Fruit fly (Drosophila melanogaster) whole organism, prepupa: ENCODE results near the gene SNRPG.

Source experiments
- Blimp-1 ChIP-seq: fragments of 200-800 bp; sonication (Bioruptor generic); optimal IDR thresholded peaks from 3 replicates; lab custom pipeline; 2017; ENCODE audit warnings: missing biosample characterization, missing genetic modification characterization, mild to moderate bottlenecking, moderate library complexity, missing genetic modification reagents
- CG10631 ChIP-seq: fragments of 200-800 bp; sonication (Bioruptor generic); optimal IDR thresholded peaks from 2 replicates; lab custom pipeline; 2016; ENCODE audit warnings: missing biosample characterization, missing genetic modification characterization
- CG15336 ChIP-seq: fragments of 200-800 bp; sonication (Bioruptor generic); IDR thresholded peaks from 2 replicates; pipeline ENCODE4 v1.3.6; 2022; ENCODE audit warnings: missing biosample characterization, missing genetic modification characterization
- CG16779 ChIP-seq: fragments of 200-800 bp; sonication (Bioruptor generic); optimal IDR thresholded peaks from 3 replicates; lab custom pipeline; 2017; ENCODE audit warnings: missing biosample characterization, mild to moderate bottlenecking, missing genetic modification characterization
- CG31627 ChIP-seq: fragments of 200-800 bp; sonication (Bioruptor generic); optimal IDR thresholded peaks from 3 replicates; lab custom pipeline; 2016; ENCODE audit warnings: missing biosample characterization, missing genetic modification characterization
- CG32006 ChIP-seq: fragments of 200-800 bp; sonication (Bioruptor generic); optimal IDR thresholded peaks from 3 replicates; lab custom pipeline; 2017; ENCODE audit warnings: missing biosample characterization, mild to moderate bottlenecking, missing genetic modification characterization
- CG34406 ChIP-seq: fragments of 200-800 bp; sonication (Bioruptor generic); optimal IDR thresholded peaks from 3 replicates; lab custom pipeline; 2016; ENCODE audit warnings: missing biosample characterization, missing genetic modification characterization
- CG3919 ChIP-seq: fragments of 200-800 bp; sonication (Bioruptor generic); optimal IDR thresholded peaks from 3 replicates; lab custom pipeline; 2016; ENCODE audit warnings: missing biosample characterization, missing genetic modification characterization
- CG6163 ChIP-seq: fragments of 200-800 bp; sonication (Bioruptor generic); IDR thresholded peaks from 3 replicates; pipeline ENCODE4 v1.3.6; 2022; ENCODE audit warnings: missing biosample characterization, missing genetic modification characterization
- CG6276 ChIP-seq: fragments of 200-800 bp; sonication (Bioruptor generic); optimal IDR thresholded peaks from 2 replicates; lab custom pipeline; 2017; ENCODE audit warnings: missing biosample characterization, mild to moderate bottlenecking, missing genetic modification characterization
- CG6792 ChIP-seq: fragments of 200-800 bp; sonication (Bioruptor generic); optimal IDR thresholded peaks from 3 replicates; lab custom pipeline; 2016; ENCODE audit warnings: missing biosample characterization, missing genetic modification characterization
- CG6854 ChIP-seq: fragments of 200-800 bp; sonication (Bioruptor generic); optimal IDR thresholded peaks from 2 replicates; lab custom pipeline; 2017; ENCODE audit warnings: missing biosample characterization, mild to moderate bottlenecking, missing genetic modification characterization
- CG7368 ChIP-seq: fragments of 200-800 bp; sonication (Bioruptor generic); optimal IDR thresholded peaks from 3 replicates; lab custom pipeline; 2016; ENCODE audit warnings: missing biosample characterization, missing genetic modification characterization
- CG8119 ChIP-seq: fragments of 200-800 bp; sonication (Bioruptor generic); IDR thresholded peaks from 3 replicates; pipeline ENCODE4 v1.3.6; 2022; ENCODE audit warnings: missing biosample characterization, missing genetic modification characterization
- CG8632 ChIP-seq: fragments of 200-800 bp; sonication (Bioruptor generic); optimal IDR thresholded peaks from 3 replicates; lab custom pipeline; 2016; ENCODE audit warnings: missing biosample characterization, missing genetic modification characterization
- Eip78C ChIP-seq: fragments of 200-800 bp; sonication (Bioruptor generic); peaks from one replicate; lab custom pipeline; 2016; ENCODE audit warnings: missing biosample characterization, missing genetic modification characterization
- Ets21C ChIP-seq: fragments of 200-800 bp; sonication (Bioruptor generic); optimal IDR thresholded peaks from 3 replicates; lab custom pipeline; 2016; ENCODE audit warnings: missing biosample characterization, missing genetic modification characterization
- Ets96B ChIP-seq: fragments of 200-800 bp; optimal IDR thresholded peaks from 2 replicates; lab custom pipeline; 2019; ENCODE audit warnings: missing biosample characterization, mild to moderate bottlenecking, missing genetic modification characterization, moderate library complexity
- Lpt ChIP-seq: fragments of 200-800 bp; sonication (Bioruptor generic); optimal IDR thresholded peaks from 3 replicates; lab custom pipeline; 2016; ENCODE audit warnings: missing biosample characterization, missing genetic modification characterization
- Met ChIP-seq: fragments of 200-800 bp; sonication (Bioruptor generic); optimal IDR thresholded peaks from 3 replicates; lab custom pipeline; 2016; ENCODE audit warnings: missing biosample characterization, missing genetic modification characterization
- OdsH ChIP-seq: fragments of 200-800 bp; sonication (Bioruptor generic); optimal IDR thresholded peaks from 3 replicates; lab custom pipeline; 2016; ENCODE audit warnings: missing biosample characterization, missing genetic modification characterization
- Smox ChIP-seq: fragments of 200-800 bp; sonication (Bioruptor generic); optimal IDR thresholded peaks from 3 replicates; lab custom pipeline; 2016; ENCODE audit warnings: missing biosample characterization, missing genetic modification characterization
- Sox102F ChIP-seq: fragments of 200-800 bp; sonication (Bioruptor generic); optimal IDR thresholded peaks from 2 replicates; lab custom pipeline; 2016; ENCODE audit warnings: missing biosample characterization, mild to moderate bottlenecking, missing genetic modification characterization
- Sox14 ChIP-seq: fragments of 200-800 bp; sonication (Bioruptor generic); optimal IDR thresholded peaks from 3 replicates; lab custom pipeline; 2016; ENCODE audit warnings: missing biosample characterization, missing genetic modification characterization
- Sox15 ChIP-seq: fragments of 200-800 bp; sonication (Bioruptor generic); optimal IDR thresholded peaks from 3 replicates; lab custom pipeline; 2016; ENCODE audit warnings: missing biosample characterization, missing genetic modification characterization
- achi ChIP-seq: fragments of 200-800 bp; sonication (Bioruptor generic); optimal IDR thresholded peaks from 3 replicates; lab custom pipeline; 2016; ENCODE audit warnings: missing biosample characterization, missing genetic modification characterization
- acj6 ChIP-seq: fragments of 200-800 bp; sonication (Bioruptor generic); optimal IDR thresholded peaks from 3 replicates; lab custom pipeline; 2016; ENCODE audit warnings: missing biosample characterization, missing genetic modification characterization
- dsx ChIP-seq: fragments of 200-800 bp; optimal IDR thresholded peaks from 3 replicates; lab custom pipeline; 2019; ENCODE audit warnings: missing biosample characterization, mild to moderate bottlenecking, missing genetic modification characterization, moderate library complexity; ENCODE audit not compliant: poor library complexity, severe bottlenecking
- eg ChIP-seq: fragments of 200-800 bp; sonication (Bioruptor generic); IDR thresholded peaks from 3 replicates; pipeline ENCODE4 v1.3.6; 2022; ENCODE audit warnings: missing biosample characterization, missing genetic modification characterization
- esn ChIP-seq: fragments of 200-800 bp; sonication (Bioruptor generic); optimal IDR thresholded peaks from 2 replicates; lab custom pipeline; 2016; ENCODE audit warnings: missing biosample characterization, mild to moderate bottlenecking, missing genetic modification characterization, moderate library complexity
- fd59A ChIP-seq: fragments of 200-800 bp; sonication (Bioruptor generic); optimal IDR thresholded peaks from 2 replicates; lab custom pipeline; 2017; ENCODE audit warnings: missing biosample characterization, mild to moderate bottlenecking, missing genetic modification characterization, missing genetic modification reagents
- fd85E ChIP-seq: fragments of 200-800 bp; sonication (Bioruptor generic); optimal IDR thresholded peaks from 3 replicates; lab custom pipeline; 2016; ENCODE audit warnings: missing biosample characterization, missing genetic modification characterization
- fkh ChIP-seq: fragments of 200-800 bp; sonication (Bioruptor generic); optimal IDR thresholded peaks from 3 replicates; lab custom pipeline; 2017; ENCODE audit warnings: missing biosample characterization, mild to moderate bottlenecking, missing genetic modification characterization, moderate library complexity
- lz ChIP-seq: fragments of 200-800 bp; sonication (Bioruptor generic); optimal IDR thresholded peaks from 3 replicates; lab custom pipeline; 2016; ENCODE audit warnings: missing biosample characterization, missing genetic modification characterization
- net ChIP-seq: fragments of 200-800 bp; sonication (Bioruptor generic); optimal IDR thresholded peaks from 3 replicates; lab custom pipeline; 2016; ENCODE audit warnings: missing biosample characterization, missing genetic modification characterization
- salr ChIP-seq, 2 experiments: fragments of 200-800 bp; sonication (Bioruptor generic); optimal IDR thresholded peaks; 3 replicates each; lab custom pipeline; 2016 to 2018; ENCODE audit warnings: missing biosample characterization in 2 of 2, missing genetic modification characterization in 2 of 2, mild to moderate bottlenecking in 1 of 2
- svp ChIP-seq: fragments of 200-800 bp; sonication (Bioruptor generic); peaks from one replicate; lab custom pipeline; 2016; ENCODE audit warnings: missing biosample characterization, missing genetic modification characterization
- topi ChIP-seq: fragments of 200-800 bp; sonication (Bioruptor generic); optimal IDR thresholded peaks from 3 replicates; lab custom pipeline; 2016; ENCODE audit warnings: missing biosample characterization, missing genetic modification characterization
- vri ChIP-seq: fragments of 200-800 bp; sonication (Bioruptor generic); optimal IDR thresholded peaks from 3 replicates; lab custom pipeline; 2016; ENCODE audit warnings: missing biosample characterization, mild to moderate bottlenecking, missing genetic modification characterization

SNRPG gene

dm6 chrX:16678845-16679347, 38.7 kb upstream of the SNRPG start, which contains the start of the genes CG13010 and sing:
CG13010 (minus strand) TSS chrX:16678945.
sing (plus strand) TSS chrX:16679297.
- TF ChIP-seq CG10631 (GFP tag; lab: Kevin White, UChicago) (no peak), fd85E (no peak), Eip78C (GFP tag; lab: Kevin White, UChicago) (no peak), lz (no peak), CG6276 (GFP tag; lab: Kevin White, UChicago) (no peak), CG6854 (GFP tag; lab: Kevin White, UChicago) (no peak), achi (GFP tag; lab: Kevin White, UChicago) (no peak)

- TF ChIP-seq Ets21C (GFP tag; lab: Kevin White, UChicago) (no peak), Met (peak; percentile 13), Smox (GFP tag; lab: Kevin White, UChicago) (no peak), Lpt (no peak), Sox14 (no peak), CG16779 (tag; lab: Kevin White, UChicago) (no peak), topi (GFP tag; lab: Kevin White, UChicago) (no peak), dsx (GFP tag; lab: Kevin White, UChicago) (peak; percentile 4), CG6792 (GFP tag; lab: Kevin White, UChicago) (peak; percentile 4), svp (GFP tag; lab: Kevin White, UChicago) (peak; percentile 66), CG6163 (GFP tag; lab: Robert Waterston, UW) (0 out of 3 replicates have a peak, but pooled peaks have one; percentile 28), CG15336 (GFP tag; lab: Robert Waterston, UW) (peak; percentile 49), Sox15 (GFP tag; lab: Kevin White, UChicago) (no peak), CG10631 (GFP tag; lab: Kevin White, UChicago) (peak; percentile 17), esn (peak; percentile 37), achi (GFP tag; lab: Kevin White, UChicago) (peak; percentile 38), acj6 (peak; percentile 20), CG6276 (GFP tag; lab: Kevin White, UChicago) (no peak), Blimp-1 (GFP tag; lab: Kevin White, UChicago) (no peak), CG8119 (GFP tag; lab: Robert Waterston, UW) (peak; percentile 50; the same call in 2 of the 3 replicates), CG7368 (no peak), CG8632 (peak; percentile 30), CG34406 (peak; percentile 45), fkh (GFP tag; lab: Kevin White, UChicago) (no peak), net (no peak), eg (peak; percentile 41; the same call in 1 of the 3 replicates), fd59A (no peak), CG32006 (GFP tag; lab: Kevin White, UChicago) (peak; percentile 53), CG3919 (GFP tag; lab: Kevin White, UChicago) (peak; percentile 13), fd85E (no peak), CG31627 (GFP tag; lab: Kevin White, UChicago) (no peak), salr (GFP tag; optimal IDR thresholded peaks at IDR 0.05; lab: Kevin White, UChicago) (peak in 1 of 2 experiments; percentile 24), Eip78C (GFP tag; lab: Kevin White, UChicago) (peak; percentile 62), Ets96B (tag; lab: Kevin White, UChicago) (no peak), vri (no peak), OdsH (peak; percentile 19)
- TF ChIP-seq, all 60 proteins: peak for 19
These were observed 36.9 kb upstream of the SNRPG start for dm6 chrX:16677163-16677562.

dm6 chrX:16676653-16677052, 36.4 kb upstream of the SNRPG start, which contains the start of gene CG13012:
CG13012 (minus strand) TSS chrX:16676753.
- no peak for TF ChIP-seq Sox102F (GFP tag; lab: Kevin White, UChicago)
- peak; percentile 52 for TF ChIP-seq Eip78C (GFP tag; lab: Kevin White, UChicago)
